Worm (Caenorhabditis elegans): Measurements from ENCODE around the gene pygo-1.
A peak's percentile ranks its signal among the peaks of the same experiment; 100 is the strongest.

The pygo-1 gene

ce11 chrIV:5082900-5083530, at the start of gene pygo-1:
pygo-1 (plus strand) TSS chrIV:5083303.
- TF ChIP-seq unc-62 (GFP tag; optimal IDR thresholded peaks at IDR 0.05) (peak; percentile 80), fkh-3 (tag; optimal IDR thresholded peaks at IDR 0.05) (no peak), Y53F4B.3 (GFP tag; IDR thresholded peaks at IDR 0.05) (no peak), efl-1 (GFP tag; optimal IDR thresholded peaks at IDR 0.05) (no peak), B0336.3 (GFP tag; IDR thresholded peaks at IDR 0.05) (peak; percentile 28; the same call in 1 of the 2 replicates), nhr-80 (tag; optimal IDR thresholded peaks at IDR 0.05) (peak; percentile 83), D2030.7 (GFP tag; IDR thresholded peaks at IDR 0.05) (no peak), nfyb-1 (GFP tag; IDR thresholded peaks at IDR 0.05) (no peak), B0035.1 (tag; optimal IDR thresholded peaks at IDR 0.05) (no peak), gei-17 (GFP tag; optimal IDR thresholded peaks at IDR 0.05) (peak; percentile 14), nhr-90 (tag; optimal IDR thresholded peaks at IDR 0.05) (no peak), ztf-26 (tag; optimal IDR thresholded peaks at IDR 0.05) (no peak), mel-28 (tag; optimal IDR thresholded peaks at IDR 0.05; ENCODE audit: borderline replicate concordance) (no peak), lag-1 (GFP tag; IDR thresholded peaks at IDR 0.05) (no peak), F23B12.7 (tag; optimal IDR thresholded peaks at IDR 0.05; ENCODE audit: insufficient read depth) (peak; percentile 9), lin-35 (GFP tag; optimal IDR thresholded peaks at IDR 0.05) (peak in 1 of 3 experiments; percentile 16), cebp-1 (GFP tag; IDR thresholded peaks at IDR 0.05) (no peak), cebp-1 (tag; optimal IDR thresholded peaks at IDR 0.05) (peak; percentile 43), let-607 (tag; optimal IDR thresholded peaks at IDR 0.05) (no peak)

ce11 chrIV:5037489-5037888, 45.6 kb upstream of the pygo-1 start, which contains the start of gene C09B9.1:
C09B9.1 (plus strand) TSS chrIV:5037789.
- TF ChIP-seq ceh-40 (GFP tag; IDR thresholded peaks at IDR 0.05) (no peak), K11D2.4 (GFP tag; IDR thresholded peaks at IDR 0.05) (no peak), hmg-1.2 (GFP tag; IDR thresholded peaks at IDR 0.05) (no peak), him-1 (tag; optimal IDR thresholded peaks at IDR 0.05) (no peak), pha-4 (tag; optimal IDR thresholded peaks at IDR 0.05) (no peak), ama-1 (optimal IDR thresholded peaks at IDR 0.05) (no peak), ama-1 (GFP tag; optimal IDR thresholded peaks at IDR 0.05) (no peak), dpl-1 (GFP tag; optimal IDR thresholded peaks at IDR 0.05) (no peak), gei-17 (GFP tag; optimal IDR thresholded peaks at IDR 0.05) (no peak), ztf-25 (GFP tag; IDR thresholded peaks at IDR 0.05) (no peak), mes-4 (tag; optimal IDR thresholded peaks at IDR 0.05) (no peak), attf-5 (GFP tag; optimal IDR thresholded peaks at IDR 0.05) (no peak), nhr-179 (tag; optimal IDR thresholded peaks at IDR 0.05) (no peak), chd-7 (tag; optimal IDR thresholded peaks at IDR 0.05) (no peak), B0261.1 (tag; optimal IDR thresholded peaks at IDR 0.05) (no peak)

- TF ChIP-seq ztf-26 (tag; optimal IDR thresholded peaks at IDR 0.05), result no peak
- TF ChIP-seq F22D6.2 (tag; optimal IDR thresholded peaks at IDR 0.05), result no peak
- no peak for TF ChIP-seq B0035.1 (tag; optimal IDR thresholded peaks at IDR 0.05)
- peak; percentile 28 for TF ChIP-seq F49E8.2 (tag; optimal IDR thresholded peaks at IDR 0.05; ENCODE audit: insufficient read depth)
- TF ChIP-seq nhr-179 (tag; optimal IDR thresholded peaks at IDR 0.05), result no peak
- TF ChIP-seq snpc-1.3 (tag; optimal IDR thresholded peaks at IDR 0.05; ENCODE audit: insufficient read depth), result peak; percentile 44
- no peak for TF ChIP-seq ceh-91 (GFP tag; IDR thresholded peaks at IDR 0.05)
- TF ChIP-seq ama-1 (optimal IDR thresholded peaks at IDR 0.05), result no peak
- no peak for TF ChIP-seq ama-1 (GFP tag; optimal IDR thresholded peaks at IDR 0.05)
- TF ChIP-seq F55B11.4 (tag; optimal IDR thresholded peaks at IDR 0.05; ENCODE audit: borderline replicate concordance, insufficient read depth), result no peak
- TF ChIP-seq madf-6 (GFP tag; IDR thresholded peaks at IDR 0.05), result no peak
- no peak for TF ChIP-seq sdz-38 (tag; optimal IDR thresholded peaks at IDR 0.05)
- no peak for TF ChIP-seq dpff-1 (tag; optimal IDR thresholded peaks at IDR 0.05)
- peak; percentile 74 for TF ChIP-seq sptf-2 (GFP tag; optimal IDR thresholded peaks at IDR 0.05)
- TF ChIP-seq aptf-2 (GFP tag; conservative IDR thresholded peaks at IDR 0.05), result no peak
- no peak for TF ChIP-seq bed-1 (GFP tag; IDR thresholded peaks at IDR 0.05)
- peak; percentile 34 for TF ChIP-seq snpc-1.1 (tag; optimal IDR thresholded peaks at IDR 0.05; ENCODE audit: insufficient read depth)
- no peak for TF ChIP-seq gei-17 (GFP tag; optimal IDR thresholded peaks at IDR 0.05)
- TF ChIP-seq ztf-3 (GFP tag; optimal IDR thresholded peaks at IDR 0.05), result no peak
Measured at ce11 chrIV:5038744-5039143, 44.4 kb upstream of the pygo-1 start.

Data from whole organism, young adult.